Worm (Caenorhabditis elegans): ENCODE data around the gene F22B7.3.

ce11 chrIII:8668717-8669116, 20.0 kb downstream of the F22B7.3 start:
- TF ChIP-seq mab-5 (tag; optimal IDR thresholded peaks at IDR 0.05), result no peak
- no peak for TF ChIP-seq sptf-1 (tag; optimal IDR thresholded peaks at IDR 0.05)
- no peak for TF ChIP-seq elt-1 (tag; optimal IDR thresholded peaks at IDR 0.05; ENCODE audit: borderline replicate concordance, insufficient read depth)
- TF ChIP-seq pha-4 (tag; optimal IDR thresholded peaks at IDR 0.05), result no peak
- peak; percentile 63 for TF ChIP-seq unc-62 (GFP tag; optimal IDR thresholded peaks at IDR 0.05)
- no peak for TF ChIP-seq nhr-2 (tag; optimal IDR thresholded peaks at IDR 0.05)
